Fruit fly (Drosophila melanogaster): Measurements from ENCODE around the gene nom.

DNA sequence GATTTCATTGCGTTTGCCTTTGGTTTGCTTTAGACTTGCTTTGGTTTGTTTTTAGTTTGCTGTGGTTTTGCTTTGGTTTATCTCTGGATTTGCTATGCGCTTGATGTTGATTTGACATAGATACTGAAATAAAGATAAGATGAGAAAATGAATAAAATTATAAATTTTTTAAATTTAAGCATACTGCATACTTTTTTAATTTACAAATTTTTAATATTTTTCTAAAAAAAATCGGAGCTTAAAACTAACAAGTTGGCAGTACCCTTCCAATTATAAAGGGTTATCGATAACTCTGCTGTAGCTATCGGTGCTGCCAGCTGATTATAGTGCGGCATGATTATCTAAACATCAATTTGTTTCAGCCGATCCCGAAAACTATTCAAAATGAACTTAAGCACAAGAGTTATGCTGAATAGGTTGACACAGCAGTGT is 49.2 kb upstream of the nom start, which contains the start of gene mRpL19:
- TF ChIP-seq pan (optimal IDR thresholded peaks at IDR 0.05) (no peak), usp (GFP tag; optimal IDR thresholded peaks at IDR 0.05) (no peak)

All from whole organism.